Worm (Caenorhabditis elegans) whole organism, L2 larva: Measurements from ENCODE around the gene F54B11.8.

Experiments
- nhr-12 ChIP-seq: fragments of 150-350 bp; optimal IDR thresholded peaks from 2 replicates; lab custom pipeline; 2014; ENCODE audit warnings: missing biosample characterization, missing genetic modification characterization
- unc-39 ChIP-seq: fragments of 150-350 bp; optimal IDR thresholded peaks from 2 replicates; lab custom pipeline; 2014; ENCODE audit warnings: missing biosample characterization, missing genetic modification characterization

ce11 chrX:13598021-13598499, 5.7 kb downstream of the F54B11.8 start, which contains the start of gene bra-1:
- TF ChIP-seq nhr-12 (tag; lab: Kevin White, UChicago) = no peak
- no peak for TF ChIP-seq unc-39
